Worm (Caenorhabditis elegans): Measurements from ENCODE around the gene K10D6.3.

DNA sequence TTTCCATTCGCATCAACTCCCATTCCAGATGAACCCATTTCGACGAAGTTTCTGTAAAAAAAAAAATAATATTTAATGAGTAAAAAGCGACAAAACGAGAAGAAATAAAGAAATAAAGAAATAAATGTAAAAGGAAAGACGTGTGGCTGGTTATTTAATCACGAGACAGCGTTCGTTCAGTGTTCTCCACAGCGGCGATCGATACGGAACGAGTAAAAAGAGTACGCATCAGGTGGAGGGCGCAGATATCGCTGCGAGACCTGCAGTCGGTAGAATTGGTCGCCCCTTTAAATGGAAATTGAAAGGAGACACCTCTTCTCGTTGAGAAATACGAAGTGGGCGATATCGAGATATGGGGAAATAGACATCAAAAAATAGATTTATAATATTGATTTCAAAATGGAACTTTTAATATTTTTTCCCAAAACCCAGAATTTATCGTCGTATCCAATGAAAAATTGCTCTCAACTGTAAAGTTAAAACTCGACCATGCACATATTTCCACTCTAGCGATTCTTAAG is 28.3 kb downstream of the K10D6.3 start, which contains the start of gene pqn-70:
- TF ChIP-seq flt-1 (GFP tag; IDR thresholded peaks at IDR 0.05) (no peak), ama-1 (optimal IDR thresholded peaks at IDR 0.05) (no peak), sea-1 (GFP tag; conservative IDR thresholded peaks at IDR 0.05) (no peak), tra-4 (tag; optimal IDR thresholded peaks at IDR 0.05) (no peak)

Measured in whole organism, early embryonic.